Worm (Caenorhabditis elegans) whole organism, mixed stage, embryonic: ENCODE results near the gene tsen-2.

Experiments
- M03D4.4 ChIP-seq: sonication (generic microtip); optimal IDR thresholded peaks from 2 replicates; lab custom pipeline; 2017; ENCODE audit warnings: mild to moderate bottlenecking, missing genetic modification characterization, missing compliant biosample characterization
- bed-3 ChIP-seq: fragments of 200-800 bp; sonication (Bioruptor generic); optimal IDR thresholded peaks from 3 replicates; lab custom pipeline; 2018; ENCODE audit warnings: mild to moderate bottlenecking, missing genetic modification characterization, moderate library complexity, missing compliant biosample characterization
- blmp-1 ChIP-seq: fragments of 150-350 bp; optimal IDR thresholded peaks from 2 replicates; lab custom pipeline; 2014; ENCODE audit warnings: missing biosample characterization, missing genetic modification characterization
- ceh-39 ChIP-seq: fragments of 150-350 bp; optimal IDR thresholded peaks from 2 replicates; lab custom pipeline; 2014; ENCODE audit warnings: missing biosample characterization, missing genetic modification characterization
- ceh-43 ChIP-seq: fragments of 200-800 bp; sonication (Bioruptor generic); optimal IDR thresholded peaks from 2 replicates; lab custom pipeline; 2018; ENCODE audit warnings: mild to moderate bottlenecking, missing genetic modification characterization, moderate library complexity, missing compliant biosample characterization
- ceh-83 ChIP-seq: fragments of 200-800 bp; sonication (Bioruptor generic); optimal IDR thresholded peaks from 2 replicates; lab custom pipeline; 2018; ENCODE audit warnings: mild to moderate bottlenecking, missing genetic modification characterization, missing compliant biosample characterization
- ces-1 ChIP-seq: fragments of 150-350 bp; optimal IDR thresholded peaks from 2 replicates; lab custom pipeline; 2014; ENCODE audit warnings: missing biosample characterization, missing genetic modification reagents, missing genetic modification characterization
- cnd-1 ChIP-seq: fragments of 200-800 bp; sonication (Bioruptor generic); optimal IDR thresholded peaks from 2 replicates; lab custom pipeline; 2018; ENCODE audit warnings: mild to moderate bottlenecking, missing genetic modification characterization, missing compliant biosample characterization
- drap-1 ChIP-seq: fragments of 200-800 bp; sonication (Bioruptor generic); optimal IDR thresholded peaks from 3 replicates; lab custom pipeline; 2018; ENCODE audit warnings: mild to moderate bottlenecking, missing genetic modification characterization, missing compliant biosample characterization
- elt-1 ChIP-seq: sonication (generic microtip); optimal IDR thresholded peaks from 2 replicates; lab custom pipeline; 2017; ENCODE audit warnings: missing genetic modification characterization, mild to moderate bottlenecking, missing compliant biosample characterization, antibody characterized with exemption, moderate library complexity, borderline replicate concordance; ENCODE audit not compliant: insufficient read depth
- elt-3 ChIP-seq: fragments of 150-350 bp; optimal IDR thresholded peaks from 2 replicates; lab custom pipeline; 2014; ENCODE audit warnings: missing biosample characterization, missing genetic modification characterization
- flh-1 ChIP-seq: fragments of 200-800 bp; sonication (Bioruptor generic); optimal IDR thresholded peaks from 2 replicates; lab custom pipeline; 2018; ENCODE audit warnings: mild to moderate bottlenecking, missing genetic modification characterization, moderate library complexity, missing compliant biosample characterization
- ham-2 ChIP-seq: fragments of 200-800 bp; sonication (Bioruptor generic); optimal IDR thresholded peaks from 2 replicates; lab custom pipeline; 2018; ENCODE audit warnings: mild to moderate bottlenecking, missing genetic modification characterization, missing compliant biosample characterization
- hlh-1 ChIP-seq: fragments of 150-350 bp; optimal IDR thresholded peaks from 2 replicates; lab custom pipeline; 2014; ENCODE audit warnings: missing biosample characterization, missing genetic modification reagents, missing genetic modification characterization
- lin-13 ChIP-seq: fragments of 150-350 bp; optimal IDR thresholded peaks from 2 replicates; lab custom pipeline; 2014; ENCODE audit warnings: missing biosample characterization, missing genetic modification characterization
- lin-32 ChIP-seq: fragments of 200-800 bp; sonication (Bioruptor generic); optimal IDR thresholded peaks from 2 replicates; lab custom pipeline; 2018; ENCODE audit warnings: mild to moderate bottlenecking, missing genetic modification characterization, missing compliant biosample characterization
- lsy-2 ChIP-seq: fragments of 150-350 bp; optimal IDR thresholded peaks from 2 replicates; lab custom pipeline; 2014; ENCODE audit warnings: missing biosample characterization, missing genetic modification characterization
- mab-5 ChIP-seq: fragments of 150-350 bp; optimal IDR thresholded peaks from 2 replicates; lab custom pipeline; 2014; ENCODE audit warnings: missing biosample characterization, missing genetic modification characterization
- mep-1 ChIP-seq: fragments of 150-350 bp; optimal IDR thresholded peaks from 2 replicates; lab custom pipeline; 2017; ENCODE audit warnings: missing biosample characterization, missing genetic modification reagents, missing genetic modification characterization, inconsistent platforms
- mls-2 ChIP-seq: sonication (generic microtip); optimal IDR thresholded peaks from 2 replicates; lab custom pipeline; 2016; ENCODE audit warnings: mild to moderate bottlenecking, missing genetic modification characterization, moderate library complexity, missing compliant biosample characterization
- nhr-12 ChIP-seq: fragments of 150-350 bp; optimal IDR thresholded peaks from 2 replicates; lab custom pipeline; 2014; ENCODE audit warnings: missing biosample characterization, missing genetic modification characterization
- nhr-2 ChIP-seq: fragments of 150-350 bp; optimal IDR thresholded peaks from 2 replicates; lab custom pipeline; 2014; ENCODE audit warnings: missing biosample characterization, missing genetic modification characterization
- nhr-237 ChIP-seq: fragments of 150-350 bp; optimal IDR thresholded peaks from 2 replicates; lab custom pipeline; 2014; ENCODE audit warnings: missing biosample characterization, missing genetic modification characterization
- nhr-28 ChIP-seq: fragments of 150-350 bp; optimal IDR thresholded peaks from 2 replicates; lab custom pipeline; 2014; ENCODE audit warnings: missing biosample characterization, missing genetic modification characterization
- nhr-76 ChIP-seq: sonication (generic microtip); optimal IDR thresholded peaks from 2 replicates; lab custom pipeline; 2017; ENCODE audit warnings: missing biosample characterization, missing genetic modification characterization
- pha-4 ChIP-seq: fragments of 150-350 bp; optimal IDR thresholded peaks from 2 replicates; lab custom pipeline; 2018; ENCODE audit warnings: missing biosample characterization, missing genetic modification reagents, missing genetic modification characterization
- sem-2 ChIP-seq: fragments of 200-800 bp; sonication (Bioruptor generic); optimal IDR thresholded peaks from 2 replicates; lab custom pipeline; 2018; ENCODE audit warnings: mild to moderate bottlenecking, missing genetic modification characterization, missing compliant biosample characterization
- snpc-4 ChIP-seq: fragments of 150-350 bp; optimal IDR thresholded peaks from 2 replicates; lab custom pipeline; 2014; ENCODE audit warnings: missing biosample characterization, missing genetic modification characterization
- sptf-1 ChIP-seq: sonication (generic microtip); optimal IDR thresholded peaks from 2 replicates; lab custom pipeline; 2017; ENCODE audit warnings: mild to moderate bottlenecking, missing genetic modification characterization, moderate library complexity, missing compliant biosample characterization
- tbx-8 ChIP-seq: fragments of 200-800 bp; sonication (Bioruptor generic); optimal IDR thresholded peaks from 2 replicates; lab custom pipeline; 2018; ENCODE audit warnings: mild to moderate bottlenecking, missing genetic modification characterization, moderate library complexity, missing compliant biosample characterization
- unc-120 ChIP-seq: sonication (generic microtip); optimal IDR thresholded peaks from 2 replicates; lab custom pipeline; 2017; ENCODE audit warnings: missing genetic modification characterization, missing compliant biosample characterization; ENCODE audit not compliant: poor library complexity, severe bottlenecking
- unc-39 ChIP-seq: fragments of 150-350 bp; optimal IDR thresholded peaks from 2 replicates; lab custom pipeline; 2014; ENCODE audit warnings: missing biosample characterization, missing genetic modification characterization
- unc-62 ChIP-seq: fragments of 150-350 bp; optimal IDR thresholded peaks from 2 replicates; lab custom pipeline; 2014; ENCODE audit warnings: missing biosample characterization, missing genetic modification reagents, missing genetic modification characterization
- zip-8 ChIP-seq: fragments of 150-350 bp; optimal IDR thresholded peaks from 2 replicates; lab custom pipeline; 2014; ENCODE audit warnings: missing biosample characterization, missing genetic modification characterization
- ztf-11 ChIP-seq: fragments of 150-350 bp; optimal IDR thresholded peaks from 2 replicates; lab custom pipeline; 2014; ENCODE audit warnings: missing biosample characterization, missing genetic modification characterization

The tsen-2 gene

ce11 chrIII:11876130-11876529, 21.9 kb downstream of the tsen-2 start:
- TF ChIP-seq sptf-1 (tag; lab: Kevin White, UChicago) (peak; percentile 42), lsy-2 (no peak)

ce11 chrIII:11874242-11874641, 23.8 kb downstream of the tsen-2 start:
- no peak for TF ChIP-seq pha-4 (tag; lab: Kevin White, UChicago)
- no peak for TF ChIP-seq bed-3 (GFP tag; lab: Kevin White, UChicago)
- no peak for TF ChIP-seq nhr-28
- no peak for TF ChIP-seq snpc-4 (tag; lab: Kevin White, UChicago)
- TF ChIP-seq elt-3, result no peak
- no peak for TF ChIP-seq M03D4.4

- no peak for TF ChIP-seq snpc-4 (tag; lab: Kevin White, UChicago)
- no peak for TF ChIP-seq sptf-1 (tag; lab: Kevin White, UChicago)
- no peak for TF ChIP-seq nhr-237
- TF ChIP-seq lsy-2, result no peak
- no peak for TF ChIP-seq nhr-28
- no peak for TF ChIP-seq nhr-2
- no peak for TF ChIP-seq sem-2 (GFP tag; lab: Kevin White, UChicago)
- TF ChIP-seq unc-39 (tag; lab: Kevin White, UChicago), result no peak
- TF ChIP-seq ceh-43, result no peak
- TF ChIP-seq nhr-76 (tag; lab: Kevin White, UChicago), result no peak
- no peak for TF ChIP-seq flh-1 (GFP tag; lab: Kevin White, UChicago)
- no peak for TF ChIP-seq pha-4 (tag; lab: Kevin White, UChicago)
These were observed 26.5 kb downstream of the tsen-2 start for ce11 chrIII:11871617-11872016.

ce11 chrIII:11870009-11870408, 28.1 kb downstream of the tsen-2 start:
- peak; percentile 65 for TF ChIP-seq lin-13
- TF ChIP-seq cnd-1 (tag; lab: Kevin White, UChicago), result peak; percentile 42
- peak; percentile 28 for TF ChIP-seq mep-1 (tag; lab: Kevin White, UChicago)
- TF ChIP-seq unc-39 (tag; lab: Kevin White, UChicago), result no peak
- TF ChIP-seq nhr-76 (tag; lab: Kevin White, UChicago), result no peak
- TF ChIP-seq unc-62, result peak; percentile 34
- no peak for TF ChIP-seq lin-32 (GFP tag; lab: Kevin White, UChicago)
- TF ChIP-seq ceh-39 (tag; lab: Kevin White, UChicago), result no peak
- TF ChIP-seq ham-2, result no peak
- TF ChIP-seq pha-4 (tag; lab: Kevin White, UChicago), result peak; percentile 82
- no peak for TF ChIP-seq ceh-43
- TF ChIP-seq sptf-1 (tag; lab: Kevin White, UChicago), result peak; percentile 68
- TF ChIP-seq tbx-8 (GFP tag; lab: Kevin White, UChicago), result no peak
- TF ChIP-seq nhr-237, result peak; percentile 75
- no peak for TF ChIP-seq snpc-4 (tag; lab: Kevin White, UChicago)
- TF ChIP-seq sem-2 (GFP tag; lab: Kevin White, UChicago), result no peak
- TF ChIP-seq ztf-11, result no peak
- TF ChIP-seq elt-3, result no peak
- TF ChIP-seq nhr-12 (tag; lab: Kevin White, UChicago), result no peak
- TF ChIP-seq nhr-28, result no peak
- no peak for TF ChIP-seq elt-1 (tag; lab: Kevin White, UChicago)
- TF ChIP-seq flh-1 (GFP tag; lab: Kevin White, UChicago), result no peak
- peak; percentile 93 for TF ChIP-seq ces-1 (GFP tag; lab: Kevin White, UChicago)
- TF ChIP-seq bed-3 (GFP tag; lab: Kevin White, UChicago), result no peak
- no peak for TF ChIP-seq blmp-1
- TF ChIP-seq nhr-2, result peak; percentile 3
- TF ChIP-seq mls-2 (tag; lab: Kevin White, UChicago), result peak; percentile 33
- TF ChIP-seq unc-120, result peak; percentile 88
- no peak for TF ChIP-seq ceh-83 (GFP tag; lab: Kevin White, UChicago)
- peak; percentile 72 for TF ChIP-seq lsy-2
- TF ChIP-seq zip-8 (tag; lab: Kevin White, UChicago), result no peak
- peak; percentile 32 for TF ChIP-seq drap-1 (GFP tag; lab: Kevin White, UChicago)
- TF ChIP-seq mab-5, result no peak
- no peak for TF ChIP-seq M03D4.4
- no peak for TF ChIP-seq hlh-1 (tag; lab: Kevin White, UChicago)
- TF ChIP-seq, all 35 proteins: peak for 13
